Worm (Caenorhabditis elegans): ENCODE measurements around the gene ptr-4.
A peak's percentile ranks its signal among the peaks of the same experiment; 100 is the strongest.

Gene ptr-4

DNA sequence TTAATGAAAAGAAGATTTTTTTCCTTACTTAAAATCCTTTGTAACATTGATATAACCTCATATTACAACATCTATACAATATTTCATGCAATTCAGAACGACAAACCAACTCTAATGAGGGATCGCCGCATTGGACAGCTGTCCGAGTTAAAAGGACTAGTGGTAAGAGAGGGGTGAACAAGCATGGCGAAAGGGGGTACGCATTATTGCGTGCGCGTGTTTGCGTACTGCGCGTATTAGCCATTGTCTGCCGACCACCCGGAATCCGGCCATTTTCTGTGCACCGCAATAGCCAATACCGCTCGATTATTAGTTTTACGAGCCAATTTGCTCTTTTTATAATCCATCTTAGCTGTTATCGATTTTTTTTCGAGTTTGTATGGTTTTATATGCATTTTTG, 31.8 kb upstream of the ptr-4 start, which contains the start of gene C15H9.4:
C15H9.4 (plus strand) TSS at position 93 of the 400 bp plus-strand sequence.
- TF ChIP-seq tbx-11 (GFP tag; IDR thresholded peaks at IDR 0.05), result no peak
- peak; percentile 69; the same call in 1 of the 2 replicates for TF ChIP-seq sea-1 (GFP tag; conservative IDR thresholded peaks at IDR 0.05)
- no peak for TF ChIP-seq tra-4 (tag; optimal IDR thresholded peaks at IDR 0.05)
- TF ChIP-seq pes-1 (GFP tag; IDR thresholded peaks at IDR 0.05), result 0 out of 2 replicates have a peak, but pooled peaks have one; percentile 49
- TF ChIP-seq ceh-36 (tag; optimal IDR thresholded peaks at IDR 0.05), result peak; percentile 20
- TF ChIP-seq flt-1 (GFP tag; IDR thresholded peaks at IDR 0.05), result peak; percentile 54
- TF ChIP-seq ceh-13 (GFP tag; optimal IDR thresholded peaks at IDR 0.05), result no peak
- TF ChIP-seq aly-1 (tag; optimal IDR thresholded peaks at IDR 0.05), result no peak
- TF ChIP-seq ets-7 (tag; optimal IDR thresholded peaks at IDR 0.05), result no peak
- TF ChIP-seq hnd-1 (tag; optimal IDR thresholded peaks at IDR 0.05), result no peak
- TF ChIP-seq F13C5.2 (tag; optimal IDR thresholded peaks at IDR 0.05), result peak; percentile 72
- no peak for TF ChIP-seq ama-1 (optimal IDR thresholded peaks at IDR 0.05)
- TF ChIP-seq B0310.2 (tag; optimal IDR thresholded peaks at IDR 0.05), result no peak
- TF ChIP-seq hmbx-1 (tag; optimal IDR thresholded peaks at IDR 0.05), result no peak
- TF ChIP-seq scrt-1 (GFP tag; IDR thresholded peaks at IDR 0.05), result peak; percentile 70; the same call in 1 of the 2 replicates
- TF ChIP-seq tbx-37 (GFP tag; conservative IDR thresholded peaks at IDR 0.05), result no peak
- peak; percentile 81 for TF ChIP-seq hmg-4 (GFP tag; optimal IDR thresholded peaks at IDR 0.05)

DNA sequence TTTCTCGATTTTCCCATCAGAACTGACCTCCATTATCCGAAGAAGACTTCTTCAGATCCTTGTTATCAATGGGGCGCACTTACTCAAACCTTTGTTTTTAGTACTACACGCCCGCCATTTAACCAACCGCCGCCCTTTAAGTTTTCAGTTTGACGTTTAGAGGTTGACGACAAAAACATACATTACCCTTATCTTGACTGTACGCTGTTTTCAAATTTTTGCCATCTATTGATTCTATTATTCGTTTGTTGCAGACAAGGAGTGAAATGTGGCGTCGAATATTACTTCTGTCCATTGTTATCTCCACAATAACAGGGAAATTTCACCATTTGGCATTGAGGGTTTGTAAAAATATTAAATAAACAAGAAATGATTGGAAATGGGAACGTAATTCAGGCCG, 27.3 kb upstream of the ptr-4 start, which contains the start of gene C15H9.5:
C15H9.5 (plus strand) TSS at position 255 of the 400 bp plus-strand sequence.
- TF ChIP-seq B0310.2 (tag; optimal IDR thresholded peaks at IDR 0.05), result no peak
- TF ChIP-seq aly-1 (tag; optimal IDR thresholded peaks at IDR 0.05), result no peak
- no peak for TF ChIP-seq hmg-4 (GFP tag; optimal IDR thresholded peaks at IDR 0.05)
- TF ChIP-seq hnd-1 (tag; optimal IDR thresholded peaks at IDR 0.05), result no peak

DNA sequence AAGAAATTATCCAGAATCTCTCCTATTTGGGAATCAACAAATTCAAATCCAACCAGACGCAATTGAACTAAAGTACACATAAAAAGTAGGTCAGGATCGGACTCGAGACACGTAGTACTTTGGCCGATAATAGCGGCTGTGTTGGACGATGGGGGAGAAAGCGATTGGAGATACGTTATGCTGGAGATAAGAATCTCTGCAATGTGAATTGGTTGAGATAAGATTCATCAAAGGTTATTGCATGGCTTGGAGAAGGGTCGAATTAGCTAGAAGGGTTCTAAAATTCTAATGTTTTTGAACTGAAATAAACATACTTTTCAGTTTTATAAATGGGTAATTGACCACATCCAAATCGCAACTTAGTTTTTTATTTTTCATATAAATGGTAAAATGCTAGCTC, 26.7 kb upstream of the ptr-4 start:
- no peak for TF ChIP-seq aly-1 (tag; optimal IDR thresholded peaks at IDR 0.05)
- TF ChIP-seq flt-1 (GFP tag; IDR thresholded peaks at IDR 0.05), result no peak
- no peak for TF ChIP-seq hmbx-1 (tag; optimal IDR thresholded peaks at IDR 0.05)
- TF ChIP-seq tbx-11 (GFP tag; IDR thresholded peaks at IDR 0.05), result no peak

DNA sequence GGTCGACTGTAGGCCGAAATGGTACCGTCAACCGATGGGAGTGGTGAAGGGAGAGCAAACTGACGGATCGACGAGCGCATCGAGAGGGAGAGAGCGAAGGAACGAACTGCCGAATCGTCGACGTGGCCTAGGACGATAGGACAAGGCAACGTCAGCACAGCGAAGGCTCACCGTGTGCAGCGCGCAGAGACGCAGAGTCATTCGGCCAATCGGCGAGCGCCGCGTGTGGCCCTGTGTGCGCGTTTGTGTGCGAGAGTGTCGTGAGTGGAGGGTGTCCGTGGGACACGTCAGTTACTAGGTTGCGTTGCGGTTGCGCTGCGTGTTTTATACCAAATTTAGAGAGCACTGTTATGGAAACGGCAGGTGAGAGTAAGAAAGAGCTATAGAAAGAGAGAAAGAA, 26.2 kb upstream of the ptr-4 start, which contains the start of gene hsp-3:
hsp-3 (minus strand) TSS at position 158 of the 400 bp plus-strand sequence.
- TF ChIP-seq ama-1 (optimal IDR thresholded peaks at IDR 0.05) (no peak), tra-4 (tag; optimal IDR thresholded peaks at IDR 0.05) (peak; percentile 39), tbx-37 (GFP tag; conservative IDR thresholded peaks at IDR 0.05) (peak; percentile 47), aly-1 (tag; optimal IDR thresholded peaks at IDR 0.05) (peak; percentile 55), hmbx-1 (tag; optimal IDR thresholded peaks at IDR 0.05) (no peak), ets-7 (tag; optimal IDR thresholded peaks at IDR 0.05) (peak; percentile 5), F13C5.2 (tag; optimal IDR thresholded peaks at IDR 0.05) (peak; percentile 74), ceh-36 (tag; optimal IDR thresholded peaks at IDR 0.05) (no peak), tbx-11 (GFP tag; IDR thresholded peaks at IDR 0.05) (peak; percentile 51; the same call in 1 of the 2 replicates), ceh-13 (GFP tag; optimal IDR thresholded peaks at IDR 0.05) (no peak), flt-1 (GFP tag; IDR thresholded peaks at IDR 0.05) (0 out of 2 replicates have a peak, but pooled peaks have one; percentile 36), B0310.2 (tag; optimal IDR thresholded peaks at IDR 0.05) (peak; percentile 49), hmg-4 (GFP tag; optimal IDR thresholded peaks at IDR 0.05) (peak; percentile 48), sea-1 (GFP tag; conservative IDR thresholded peaks at IDR 0.05) (0 out of 2 replicates have a peak, but pooled peaks have one; percentile 69)

DNA sequence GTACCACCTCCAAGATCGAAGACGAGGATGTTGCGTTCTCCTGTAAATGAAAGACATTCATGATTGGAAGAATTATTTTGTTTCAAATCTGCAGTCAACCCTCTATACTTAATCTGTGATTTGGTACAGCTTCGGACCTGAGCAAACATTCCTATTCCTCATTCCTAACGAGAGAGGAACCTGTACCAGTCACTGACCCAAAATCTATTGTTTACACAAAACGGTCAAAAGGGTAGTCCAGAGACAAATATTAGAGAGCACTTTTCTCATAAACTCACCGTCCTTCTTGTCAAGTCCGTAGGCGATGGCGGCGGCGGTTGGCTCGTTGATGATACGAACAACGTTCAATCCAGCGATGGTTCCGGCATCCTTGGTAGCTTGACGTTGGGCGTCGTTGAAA, 25.0 kb upstream of the ptr-4 start:
- TF ChIP-seq hmg-4 (GFP tag; optimal IDR thresholded peaks at IDR 0.05), result no peak
- TF ChIP-seq aly-1 (tag; optimal IDR thresholded peaks at IDR 0.05), result no peak

DNA sequence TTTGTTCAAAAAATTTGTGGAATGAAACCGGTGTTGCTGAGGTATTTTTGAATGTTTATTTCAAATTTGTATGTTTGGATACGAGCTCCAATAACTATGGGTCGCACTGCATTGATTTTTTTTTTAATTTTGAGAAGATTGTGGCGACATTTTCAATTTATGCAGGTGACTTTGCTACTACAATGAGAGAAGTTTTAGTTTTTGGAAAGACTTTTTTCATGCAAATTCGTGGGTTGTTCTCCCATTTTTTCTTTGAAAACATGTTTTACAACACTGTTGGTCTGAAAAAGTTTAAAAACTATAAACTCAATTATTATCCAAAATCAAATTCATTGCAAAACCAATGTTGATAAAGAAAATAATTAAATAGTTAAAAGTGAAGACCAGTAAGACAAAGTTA, 22.9 kb upstream of the ptr-4 start:
- no peak for TF ChIP-seq tbx-37 (GFP tag; conservative IDR thresholded peaks at IDR 0.05)
- TF ChIP-seq hmg-4 (GFP tag; optimal IDR thresholded peaks at IDR 0.05), result no peak
- no peak for TF ChIP-seq aly-1 (tag; optimal IDR thresholded peaks at IDR 0.05)
- no peak for TF ChIP-seq F13C5.2 (tag; optimal IDR thresholded peaks at IDR 0.05)
- TF ChIP-seq tra-4 (tag; optimal IDR thresholded peaks at IDR 0.05), result no peak
- TF ChIP-seq tbx-11 (GFP tag; IDR thresholded peaks at IDR 0.05), result no peak

DNA sequence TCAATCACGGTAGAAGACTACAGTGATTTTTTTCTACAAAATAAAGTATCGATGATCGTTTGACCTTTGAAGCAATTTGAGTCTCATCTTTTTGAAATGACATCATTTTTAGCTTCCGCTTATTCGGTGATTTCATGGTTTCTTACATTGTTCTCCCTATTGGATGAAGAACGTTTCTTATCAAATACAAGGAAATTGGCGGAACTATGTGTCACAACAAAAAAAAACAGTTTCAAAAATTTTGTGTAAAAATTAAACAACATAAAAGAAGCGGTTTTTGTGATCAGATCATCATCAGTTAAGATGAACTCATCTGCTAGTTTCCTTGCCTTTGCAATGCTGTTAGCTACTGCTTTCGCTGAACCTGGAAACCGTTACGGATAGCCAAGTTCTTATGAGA, 21.9 kb upstream of the ptr-4 start, which contains the start of gene C45B2.8:
C45B2.8 (plus strand) TSS at position 301 of the 400 bp plus-strand sequence.
- TF ChIP-seq flt-1 (GFP tag; IDR thresholded peaks at IDR 0.05) (no peak), B0310.2 (tag; optimal IDR thresholded peaks at IDR 0.05) (no peak), tbx-37 (GFP tag; conservative IDR thresholded peaks at IDR 0.05) (no peak), F13C5.2 (tag; optimal IDR thresholded peaks at IDR 0.05) (no peak), ceh-36 (tag; optimal IDR thresholded peaks at IDR 0.05) (no peak), ceh-13 (GFP tag; optimal IDR thresholded peaks at IDR 0.05) (no peak), hnd-1 (tag; optimal IDR thresholded peaks at IDR 0.05) (no peak), ets-7 (tag; optimal IDR thresholded peaks at IDR 0.05) (no peak), scrt-1 (GFP tag; IDR thresholded peaks at IDR 0.05) (no peak)

DNA sequence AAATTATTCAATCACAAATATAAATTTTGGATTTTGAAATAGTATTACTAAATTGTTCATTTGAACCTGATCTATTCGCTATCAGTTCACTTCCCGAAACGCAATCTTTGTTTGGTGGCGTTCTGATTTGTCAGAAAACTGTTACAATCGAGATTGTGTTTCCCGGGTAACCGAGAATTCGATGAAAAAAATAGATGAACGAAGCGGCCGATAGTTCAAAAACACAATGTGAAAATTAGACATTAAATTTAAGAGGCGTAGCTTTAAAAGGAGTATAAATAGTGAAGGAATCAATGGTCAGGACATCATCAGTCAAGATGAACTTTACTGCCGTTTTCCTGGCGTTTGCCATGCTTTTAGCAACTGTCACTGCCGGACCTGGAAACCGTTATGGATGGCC, 20.0 kb upstream of the ptr-4 start, which contains the start of gene C45B2.1:
C45B2.1 (plus strand) TSS at position 301 of the 400 bp plus-strand sequence.
- TF ChIP-seq hnd-1 (tag; optimal IDR thresholded peaks at IDR 0.05), result no peak
- no peak for TF ChIP-seq ama-1 (optimal IDR thresholded peaks at IDR 0.05)

DNA sequence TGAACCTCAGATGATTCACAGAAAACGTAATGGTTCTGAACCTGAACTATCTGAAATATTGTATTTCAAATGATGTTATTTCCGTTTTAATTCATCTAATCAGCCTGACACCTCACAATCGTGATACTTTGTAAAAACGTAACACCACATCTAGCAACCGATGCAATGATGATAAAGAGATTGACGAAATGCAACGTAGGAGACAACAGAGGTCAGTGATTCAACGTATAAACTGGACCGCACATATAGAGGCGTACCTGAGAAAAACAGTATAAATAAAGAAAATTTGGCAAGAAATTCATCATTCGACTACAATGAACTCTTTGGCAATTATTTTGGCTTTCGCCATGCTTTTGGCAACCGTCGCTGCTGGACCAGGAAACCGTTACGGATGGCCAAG, 18.7 kb upstream of the ptr-4 start, which contains the start of gene C45B2.2:
C45B2.2 (plus strand) TSS at position 301 of the 400 bp plus-strand sequence.
- TF ChIP-seq B0310.2 (tag; optimal IDR thresholded peaks at IDR 0.05) (no peak), ceh-36 (tag; optimal IDR thresholded peaks at IDR 0.05) (no peak), sea-1 (GFP tag; conservative IDR thresholded peaks at IDR 0.05) (no peak), aly-1 (tag; optimal IDR thresholded peaks at IDR 0.05) (no peak), pes-1 (GFP tag; IDR thresholded peaks at IDR 0.05) (no peak), hnd-1 (tag; optimal IDR thresholded peaks at IDR 0.05) (no peak), scrt-1 (GFP tag; IDR thresholded peaks at IDR 0.05) (no peak), hmg-4 (GFP tag; optimal IDR thresholded peaks at IDR 0.05) (no peak), ceh-13 (GFP tag; optimal IDR thresholded peaks at IDR 0.05) (no peak), tbx-11 (GFP tag; IDR thresholded peaks at IDR 0.05) (no peak), F13C5.2 (tag; optimal IDR thresholded peaks at IDR 0.05) (no peak), hmbx-1 (tag; optimal IDR thresholded peaks at IDR 0.05) (no peak), tra-4 (tag; optimal IDR thresholded peaks at IDR 0.05) (no peak), ama-1 (optimal IDR thresholded peaks at IDR 0.05) (no peak), tbx-37 (GFP tag; conservative IDR thresholded peaks at IDR 0.05) (no peak), ets-7 (tag; optimal IDR thresholded peaks at IDR 0.05) (no peak), flt-1 (GFP tag; IDR thresholded peaks at IDR 0.05) (no peak)

Data from whole organism, early embryonic.